Fruit fly (Drosophila melanogaster) whole organism, embryonic: ENCODE measurements around the gene CG6041.

Experiments used
- CG10267 ChIP-seq: fragments of 200-800 bp; sonication (Bioruptor generic); optimal IDR thresholded peaks from 2 replicates; lab custom pipeline; 2018; ENCODE audit warnings: missing biosample characterization, mild to moderate bottlenecking, missing genetic modification characterization, moderate library complexity
- CG2202 ChIP-seq: fragments of 200-800 bp; sonication (Bioruptor generic); optimal IDR thresholded peaks from 2 replicates; lab custom pipeline; 2018; ENCODE audit warnings: missing biosample characterization, mild to moderate bottlenecking, missing genetic modification characterization
- CG6689 ChIP-seq: fragments of 200-800 bp; sonication (Bioruptor generic); IDR thresholded peaks from 2 replicates; pipeline ENCODE4 v1.3.6; 2022; ENCODE audit warnings: missing biosample characterization, missing genetic modification characterization
- CG7745 ChIP-seq: fragments of 200-800 bp; sonication (Bioruptor generic); optimal IDR thresholded peaks from 2 replicates; lab custom pipeline; 2018; ENCODE audit warnings: missing biosample characterization, mild to moderate bottlenecking, missing genetic modification characterization, moderate library complexity
- Dref ChIP-seq: fragments of 200-800 bp; sonication (Bioruptor generic); IDR thresholded peaks from 2 replicates; pipeline ENCODE4 v1.3.6; 2022; ENCODE audit warnings: missing biosample characterization, missing genetic modification characterization
- E2f1 ChIP-seq: fragments of 200-800 bp; sonication (Bioruptor generic); IDR thresholded peaks from 2 replicates; pipeline ENCODE4 v1.3.6; 2022; ENCODE audit warnings: missing biosample characterization, missing genetic modification characterization
- Lhr ChIP-seq: fragments of 200-800 bp; sonication (Bioruptor generic); optimal IDR thresholded peaks from 3 replicates; lab custom pipeline; 2017; ENCODE audit warnings: mild to moderate bottlenecking, missing biosample characterization, missing genetic modification reagents, missing genetic modification characterization
- trem ChIP-seq: fragments of 200-800 bp; optimal IDR thresholded peaks from 3 replicates; lab custom pipeline; 2019; ENCODE audit warnings: missing biosample characterization, mild to moderate bottlenecking, missing genetic modification characterization, moderate library complexity
- usp ChIP-seq: fragments of >200 bp; optimal IDR thresholded peaks from 2 replicates; lab custom pipeline; 2017; ENCODE audit warnings: missing biosample characterization, missing genetic modification characterization

DNA sequence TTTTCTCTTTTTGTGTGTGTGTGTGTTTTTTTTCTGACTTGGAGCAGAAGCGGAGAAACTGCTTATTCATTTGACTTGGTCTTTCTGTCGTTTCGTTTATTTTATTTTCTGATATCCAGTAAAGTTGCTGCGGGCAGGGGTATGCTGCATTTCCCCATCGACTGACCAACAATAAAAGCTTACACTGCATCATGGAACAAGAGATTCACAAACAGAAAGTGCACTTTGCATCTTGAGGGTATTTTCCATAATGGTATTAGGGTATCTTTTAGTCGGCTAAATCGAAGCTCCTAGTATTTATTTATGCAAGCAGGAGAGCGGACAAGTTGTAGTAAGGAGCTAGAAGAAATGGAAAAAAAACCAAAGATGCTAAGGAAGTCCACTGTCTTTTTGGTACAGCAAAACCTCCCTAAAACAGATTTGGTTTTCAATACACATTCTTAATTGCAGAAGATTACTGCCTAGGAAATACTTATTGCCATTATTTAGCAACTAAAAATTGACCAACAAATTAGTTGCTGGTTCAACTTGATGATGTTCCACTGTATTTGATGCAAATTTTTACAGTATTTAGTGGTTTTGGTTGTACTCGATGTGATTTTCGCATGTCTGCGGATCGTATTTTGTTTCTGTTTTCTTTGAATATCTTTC lies 15.5 kb upstream of the CG6041 start:
- 0 out of 2 replicates have a peak, but pooled peaks have one; percentile 9 for TF ChIP-seq CG6689
- TF ChIP-seq E2f1 (GFP tag; lab: Robert Waterston, UW) = no peak
- no peak for TF ChIP-seq Lhr
- TF ChIP-seq trem (tag; lab: Kevin White, UChicago) = no peak
- no peak for TF ChIP-seq CG7745 (tag; lab: Kevin White, UChicago)
- TF ChIP-seq CG10267 (tag; lab: Kevin White, UChicago) = no peak
- TF ChIP-seq CG2202 (tag; lab: Kevin White, UChicago) = no peak
- no peak for TF ChIP-seq usp (GFP tag; lab: Kevin White, UChicago)
- TF ChIP-seq Dref (GFP tag; lab: Robert Waterston, UW) = no peak
